Fruit fly (Drosophila melanogaster): ENCODE data around the gene CG31780.
A peak's percentile ranks its signal among the peaks of the same experiment; 100 is the strongest.

The CG31780 gene

dm6 chr2L:15745036-15745854 lies 49.4 kb downstream of the CG31780 start (continued):
- TF ChIP-seq dmrt99B (tag; optimal IDR thresholded peaks at IDR 0.05) (no peak), Opbp (GFP tag; IDR thresholded peaks at IDR 0.05; ENCODE audit: partially characterized antibody) (no peak), otp (GFP tag; IDR thresholded peaks at IDR 0.05) (no peak), run (tag; optimal IDR thresholded peaks at IDR 0.05) (no peak), Tbp (GFP tag; optimal IDR thresholded peaks at IDR 0.05) (no peak), CG18619 (GFP tag; optimal IDR thresholded peaks at IDR 0.05) (no peak), Sry-β (GFP tag; optimal IDR thresholded peaks at IDR 0.05) (no peak), CG6854 (GFP tag; optimal IDR thresholded peaks at IDR 0.05) (no peak), Bteb2 (GFP tag; optimal IDR thresholded peaks at IDR 0.05) (no peak), fd3F (GFP tag; optimal IDR thresholded peaks at IDR 0.05) (no peak), CG3281 (GFP tag; optimal IDR thresholded peaks at IDR 0.05) (no peak), CG9817 (tag; optimal IDR thresholded peaks at IDR 0.05) (no peak), slou (GFP tag; optimal IDR thresholded peaks at IDR 0.05) (no peak), CG1529 (GFP tag; optimal IDR thresholded peaks at IDR 0.05) (no peak), ash1 (GFP tag; optimal IDR thresholded peaks at IDR 0.05) (no peak), psq (GFP tag; optimal IDR thresholded peaks at IDR 0.05) (peak; percentile 71), Fer3 (tag; optimal IDR thresholded peaks at IDR 0.05) (no peak), CG10654 (GFP tag; optimal IDR thresholded peaks at IDR 0.05) (no peak), pho (GFP tag; optimal IDR thresholded peaks at IDR 0.05) (no peak), CG12659 (GFP tag; optimal IDR thresholded peaks at IDR 0.05) (no peak), sens-2 (GFP tag; IDR thresholded peaks at IDR 0.05) (no peak), Nf-YB (GFP tag; optimal IDR thresholded peaks at IDR 0.05) (peak; percentile 51), CG12942 (GFP tag; optimal IDR thresholded peaks at IDR 0.05) (no peak), fu2 (GFP tag; optimal IDR thresholded peaks at IDR 0.05) (no peak), Antp (GFP tag; optimal IDR thresholded peaks at IDR 0.05) (no peak), CG2875 (GFP tag; optimal IDR thresholded peaks at IDR 0.05) (no peak), dpn (GFP tag; optimal IDR thresholded peaks at IDR 0.05) (no peak), chn (GFP tag; optimal IDR thresholded peaks at IDR 0.05) (no peak), croc (GFP tag; conservative IDR thresholded peaks at IDR 0.05) (no peak), disco-r (GFP tag; optimal IDR thresholded peaks at IDR 0.05) (no peak), gcm2 (GFP tag; optimal IDR thresholded peaks at IDR 0.05) (no peak), HmgZ (tag; optimal IDR thresholded peaks at IDR 0.05) (no peak), repo (GFP tag; optimal IDR thresholded peaks at IDR 0.05) (no peak), CG14014 (GFP tag; IDR thresholded peaks at IDR 0.05) (no peak), Dp (GFP tag; optimal IDR thresholded peaks at IDR 0.05) (peak; percentile 1), grau (tag; optimal IDR thresholded peaks at IDR 0.05) (no peak), lbe (GFP tag; optimal IDR thresholded peaks at IDR 0.05) (peak; percentile 44), az2 (GFP tag; optimal IDR thresholded peaks at IDR 0.05) (no peak), CG1233 (GFP tag; optimal IDR thresholded peaks at IDR 0.05) (no peak), cg (GFP tag; optimal IDR thresholded peaks at IDR 0.05) (peak; percentile 66), danr (GFP tag; IDR thresholded peaks at IDR 0.05) (no peak), Asciz (GFP tag; optimal IDR thresholded peaks at IDR 0.05) (no peak), chinmo (GFP tag; IDR thresholded peaks at IDR 0.05; ENCODE audit: partially characterized antibody) (no peak), CG12155 (GFP tag; optimal IDR thresholded peaks at IDR 0.05) (peak; percentile 48), CG4707 (GFP tag; optimal IDR thresholded peaks at IDR 0.05) (no peak), chif (GFP tag; optimal IDR thresholded peaks at IDR 0.05) (no peak), crol (GFP tag; IDR thresholded peaks at IDR 0.05) (peak; percentile 49), CG32532 (GFP tag; IDR thresholded peaks at IDR 0.05) (no peak), pnt (GFP tag; optimal IDR thresholded peaks at IDR 0.05) (no peak), da (GFP tag; optimal IDR thresholded peaks at IDR 0.05) (no peak)
